Worm (Caenorhabditis elegans) whole organism, late embryonic: ENCODE data around the gene W02A2.9.

Experiments used
- C08G9.2 ChIP-seq: sonication (generic microtip); optimal IDR thresholded peaks from 2 replicates; lab custom pipeline; 2016; ENCODE audit warnings: mild to moderate bottlenecking, missing genetic modification characterization, moderate library complexity, missing compliant biosample characterization
- C38D4.7 ChIP-seq: fragments of 200-800 bp; sonication (Bioruptor generic); optimal IDR thresholded peaks from 2 replicates; lab custom pipeline; 2018; ENCODE audit warnings: mild to moderate bottlenecking, missing genetic modification characterization, moderate library complexity, missing compliant biosample characterization
- F13H6.1 ChIP-seq: sonication (generic microtip); optimal IDR thresholded peaks from 2 replicates; lab custom pipeline; 2016; ENCODE audit warnings: missing genetic modification characterization, missing compliant biosample characterization
- K02D7.2 ChIP-seq: sonication (generic microtip); optimal IDR thresholded peaks from 2 replicates; lab custom pipeline; 2017; ENCODE audit warnings: mild to moderate bottlenecking, missing genetic modification characterization, missing compliant biosample characterization
- K09A11.1 ChIP-seq: sonication (generic microtip); optimal IDR thresholded peaks from 2 replicates; lab custom pipeline; 2017; ENCODE audit warnings: antibody characterized with exemption, mild to moderate bottlenecking, missing genetic modification characterization, missing compliant biosample characterization; ENCODE audit not compliant: insufficient read depth
- T23F11.4 ChIP-seq: fragments of 200-800 bp; sonication (Bioruptor generic); optimal IDR thresholded peaks from 2 replicates; lab custom pipeline; 2018; ENCODE audit warnings: mild to moderate bottlenecking, missing genetic modification characterization, missing compliant biosample characterization
- ahr-1 ChIP-seq: sonication (generic microtip); optimal IDR thresholded peaks from 2 replicates; lab custom pipeline; 2016; ENCODE audit warnings: missing genetic modification characterization, missing compliant biosample characterization
- ceh-14 ChIP-seq: sonication (generic microtip); optimal IDR thresholded peaks from 2 replicates; lab custom pipeline; 2016; ENCODE audit warnings: missing genotype, missing genetic modification characterization, missing compliant biosample characterization
- ceh-18 ChIP-seq: sonication (generic microtip); optimal IDR thresholded peaks from 2 replicates; lab custom pipeline; 2016; ENCODE audit warnings: missing genetic modification characterization, missing compliant biosample characterization
- ceh-19 ChIP-seq: fragments of 200-800 bp; sonication (Bioruptor generic); optimal IDR thresholded peaks from 2 replicates; lab custom pipeline; 2018; ENCODE audit warnings: mild to moderate bottlenecking, missing genetic modification characterization, missing compliant biosample characterization
- ceh-2 ChIP-seq: sonication (generic microtip); optimal IDR thresholded peaks from 2 replicates; lab custom pipeline; 2016; ENCODE audit warnings: missing genotype, missing genetic modification characterization, missing compliant biosample characterization
- ceh-22 ChIP-seq: sonication (generic microtip); optimal IDR thresholded peaks from 2 replicates; lab custom pipeline; 2017; ENCODE audit warnings: missing biosample characterization, missing genetic modification characterization
- ceh-30 ChIP-seq: fragments of 150-350 bp; optimal IDR thresholded peaks from 2 replicates; lab custom pipeline; 2014; ENCODE audit warnings: missing biosample characterization, missing genetic modification characterization
- ceh-34 ChIP-seq: sonication (generic microtip); optimal IDR thresholded peaks from 2 replicates; lab custom pipeline; 2016; ENCODE audit warnings: mild to moderate bottlenecking, missing genetic modification characterization, missing compliant biosample characterization
- ceh-48 ChIP-seq: sonication (generic microtip); optimal IDR thresholded peaks from 2 replicates; lab custom pipeline; 2016; ENCODE audit warnings: missing genetic modification characterization, inconsistent platforms, missing compliant biosample characterization
- ceh-9 ChIP-seq: sonication (generic microtip); optimal IDR thresholded peaks from 2 replicates; lab custom pipeline; 2016; ENCODE audit warnings: mild to moderate bottlenecking, missing genetic modification characterization, inconsistent platforms, missing compliant biosample characterization
- dmd-4 ChIP-seq: sonication (generic microtip); optimal IDR thresholded peaks from 2 replicates; lab custom pipeline; 2016; ENCODE audit warnings: borderline replicate concordance, missing genetic modification characterization, missing compliant biosample characterization
- dve-1 ChIP-seq: sonication (generic microtip); optimal IDR thresholded peaks from 2 replicates; lab custom pipeline; 2017; ENCODE audit warnings: antibody characterized with exemption, mild to moderate bottlenecking, missing genetic modification characterization, missing compliant biosample characterization
- ets-4 ChIP-seq: sonication (generic microtip); optimal IDR thresholded peaks from 2 replicates; lab custom pipeline; 2016; ENCODE audit warnings: missing genetic modification characterization, missing compliant biosample characterization
- eyg-1 ChIP-seq: sonication (generic microtip); optimal IDR thresholded peaks from 2 replicates; lab custom pipeline; 2016; ENCODE audit warnings: missing genotype, missing genetic modification characterization, missing compliant biosample characterization
- fax-1 ChIP-seq: sonication (generic microtip); optimal IDR thresholded peaks from 2 replicates; lab custom pipeline; 2016; ENCODE audit warnings: missing genotype, missing genetic modification characterization, missing compliant biosample characterization
- fkh-10 ChIP-seq: fragments of 150-350 bp; optimal IDR thresholded peaks from 2 replicates; lab custom pipeline; 2014; ENCODE audit warnings: missing biosample characterization, missing genetic modification reagents, missing genetic modification characterization
- hlh-15 ChIP-seq: sonication (generic microtip); optimal IDR thresholded peaks from 2 replicates; lab custom pipeline; 2016; ENCODE audit warnings: missing genetic modification characterization, missing compliant biosample characterization
- hlh-6 ChIP-seq: sonication (generic microtip); optimal IDR thresholded peaks from 2 replicates; lab custom pipeline; 2016; ENCODE audit warnings: missing genotype, missing genetic modification characterization, missing compliant biosample characterization
- lim-6 ChIP-seq: sonication (generic microtip); optimal IDR thresholded peaks from 2 replicates; lab custom pipeline; 2016; ENCODE audit warnings: missing genetic modification characterization, missing compliant biosample characterization
- nhr-11 ChIP-seq: fragments of 150-350 bp; optimal IDR thresholded peaks from 2 replicates; lab custom pipeline; 2014; ENCODE audit warnings: missing biosample characterization, missing genetic modification characterization
- pag-3 ChIP-seq: sonication (generic microtip); optimal IDR thresholded peaks from 2 replicates; lab custom pipeline; 2016; ENCODE audit warnings: missing compliant biosample characterization, missing genetic modification characterization, borderline replicate concordance
- pat-9 ChIP-seq: fragments of 200-800 bp; sonication (Bioruptor generic); optimal IDR thresholded peaks from 2 replicates; lab custom pipeline; 2018; ENCODE audit warnings: mild to moderate bottlenecking, missing genetic modification characterization, moderate library complexity, missing compliant biosample characterization
- pax-1 ChIP-seq: fragments of 150-350 bp; optimal IDR thresholded peaks from 2 replicates; lab custom pipeline; 2014; ENCODE audit warnings: missing biosample characterization, missing genetic modification characterization
- pha-4 ChIP-seq: fragments of 150-350 bp; optimal IDR thresholded peaks from 2 replicates; lab custom pipeline; 2018; ENCODE audit warnings: missing biosample characterization, missing genetic modification reagents, missing genetic modification characterization
- pqm-1 ChIP-seq: sonication (generic microtip); optimal IDR thresholded peaks from 2 replicates; lab custom pipeline; 2016; ENCODE audit warnings: missing genetic modification characterization, missing compliant biosample characterization
- rnt-1 ChIP-seq: sonication (generic microtip); optimal IDR thresholded peaks from 2 replicates; lab custom pipeline; 2016; ENCODE audit warnings: missing genetic modification characterization, missing compliant biosample characterization
- sox-2 ChIP-seq: fragments of 200-800 bp; sonication (Bioruptor generic); IDR thresholded peaks from 2 replicates; pipeline ENCODE4 v1.3.6; 2022; ENCODE audit warnings: missing genetic modification reagents, missing genetic modification characterization, missing compliant biosample characterization
- unc-3 ChIP-seq, 2 experiments: fragments of 200-800 bp in 1 of 2; sonication (Bioruptor generic) in 1 of 2; sonication (generic microtip) in 1 of 2; conservative IDR thresholded peaks in 1 of 2; optimal IDR thresholded peaks in 1 of 2; 2 replicates each; pipeline versions ENCODE4 v1.3.6 to Lab custom; 2016 to 2022; ENCODE audit warnings: missing compliant biosample characterization in 2 of 2, missing genetic modification characterization in 2 of 2, missing genetic modification reagents in 1 of 2
- unc-55 ChIP-seq: sonication (generic microtip); optimal IDR thresholded peaks from 2 replicates; lab custom pipeline; 2017; ENCODE audit warnings: missing biosample characterization, missing genetic modification reagents, missing genetic modification characterization
- ztf-16 ChIP-seq: sonication (generic microtip); optimal IDR thresholded peaks from 2 replicates; lab custom pipeline; 2017; ENCODE audit warnings: missing genetic modification characterization, missing compliant biosample characterization

The W02A2.9 gene

ce11 chrIV:13386903-13387302, 39.4 kb downstream of the W02A2.9 start, which contains the start of gene lsm-3:
TSS of gene lsm-3 (plus strand) at chrIV:13387203.
- TF ChIP-seq ahr-1 (tag; lab: Kevin White, UChicago) (no peak), F13H6.1 (no peak), K09A11.1 (tag; lab: Kevin White, UChicago) (no peak), C08G9.2 (tag; lab: Kevin White, UChicago) (no peak), unc-3 (GFP tag; conservative IDR thresholded peaks at IDR 0.05; lab: Robert Waterston, UW) (no peak), unc-3 (tag; optimal IDR thresholded peaks at IDR 0.05; lab: Kevin White, UChicago) (no peak), ceh-30 (tag; lab: Kevin White, UChicago) (no peak), ets-4 (no peak), nhr-11 (tag; lab: Kevin White, UChicago) (no peak), ceh-14 (tag; lab: Kevin White, UChicago) (no peak), unc-55 (GFP tag; lab: Kevin White, UChicago) (no peak), pat-9 (tag; lab: Kevin White, UChicago) (no peak), ceh-2 (tag; lab: Kevin White, UChicago) (no peak), hlh-15 (tag; lab: Kevin White, UChicago) (no peak), ceh-22 (tag; lab: Kevin White, UChicago) (no peak), pha-4 (tag; lab: Kevin White, UChicago) (no peak), sox-2 (GFP tag; lab: Robert Waterston, UW) (no peak), ceh-9 (tag; lab: Kevin White, UChicago) (no peak), pag-3 (tag; lab: Kevin White, UChicago) (no peak)

DNA sequence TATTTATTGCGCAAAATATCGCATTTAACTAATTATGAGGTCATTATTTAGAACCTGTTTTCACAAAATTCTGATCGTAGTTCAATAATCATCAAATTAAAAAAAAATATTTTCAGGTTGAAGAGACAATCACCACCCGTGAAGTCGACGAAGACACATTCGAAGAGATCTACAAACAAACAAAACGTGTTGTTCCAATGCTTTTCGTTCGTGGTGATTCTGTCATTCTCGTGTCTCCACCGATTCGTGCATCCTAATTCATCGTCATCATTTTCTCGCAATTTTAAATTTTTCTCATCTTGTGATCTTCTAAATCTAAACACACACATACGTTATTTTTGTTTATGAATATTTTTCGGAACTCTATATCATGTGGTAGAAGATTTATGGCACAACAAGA, 41.3 kb downstream of the W02A2.9 start:
- TF ChIP-seq dve-1 (tag; lab: Kevin White, UChicago): peak; percentile 35
- no peak for TF ChIP-seq ceh-30 (tag; lab: Kevin White, UChicago)
- TF ChIP-seq, all 69 proteins: peak for 1

DNA sequence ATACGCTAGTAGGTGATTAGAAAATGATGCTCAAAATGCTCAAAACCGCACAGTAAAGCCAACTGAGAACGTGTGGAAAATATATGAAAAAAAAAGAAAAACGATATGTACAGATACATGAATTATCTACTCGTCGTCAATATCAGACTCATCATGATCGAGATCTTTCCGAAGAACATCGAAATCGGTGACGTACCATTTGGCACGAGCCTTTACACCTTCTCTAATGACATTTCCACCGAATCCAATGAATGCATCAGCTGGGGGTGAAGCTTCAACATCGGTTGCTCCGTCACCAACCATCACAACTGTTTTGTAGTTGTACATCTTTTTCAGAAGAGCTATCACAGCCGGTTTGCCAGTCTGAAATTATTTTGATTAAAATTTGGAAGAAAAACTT, 41.8 kb downstream of the W02A2.9 start:
- TF ChIP-seq nhr-11 (tag; lab: Kevin White, UChicago) (no peak), ceh-2 (tag; lab: Kevin White, UChicago) (no peak), ceh-14 (tag; lab: Kevin White, UChicago) (no peak), ceh-22 (tag; lab: Kevin White, UChicago) (no peak), ahr-1 (tag; lab: Kevin White, UChicago) (no peak), pqm-1 (tag; lab: Kevin White, UChicago) (no peak)
- TF ChIP-seq, all 69 proteins: peak for 0

- TF ChIP-seq fax-1: no peak
- no peak for TF ChIP-seq F13H6.1
- TF ChIP-seq hlh-6: no peak
- TF ChIP-seq ceh-9 (tag; lab: Kevin White, UChicago): no peak
- no peak for TF ChIP-seq fkh-10 (GFP tag; lab: Kevin White, UChicago)
- TF ChIP-seq K02D7.2 (tag; lab: Kevin White, UChicago): no peak
- TF ChIP-seq pqm-1 (tag; lab: Kevin White, UChicago): no peak
- no peak for TF ChIP-seq ztf-16 (tag; lab: Kevin White, UChicago)
- no peak for TF ChIP-seq unc-3 (GFP tag; conservative IDR thresholded peaks at IDR 0.05; lab: Robert Waterston, UW)
- no peak for TF ChIP-seq unc-3 (tag; optimal IDR thresholded peaks at IDR 0.05; lab: Kevin White, UChicago)
- no peak for TF ChIP-seq ceh-48 (tag; lab: Kevin White, UChicago)
- no peak for TF ChIP-seq C38D4.7
- no peak for TF ChIP-seq rnt-1 (tag; lab: Kevin White, UChicago)
- no peak for TF ChIP-seq ets-4
- no peak for TF ChIP-seq pha-4 (tag; lab: Kevin White, UChicago)
- TF ChIP-seq, all 69 proteins: peak for 0
These were observed 43.3 kb downstream of the W02A2.9 start for ce11 chrIV:13390770-13391169.

ce11 chrIV:13392230-13392629, 44.8 kb downstream of the W02A2.9 start:
- TF ChIP-seq ceh-14 (tag; lab: Kevin White, UChicago) (no peak), dmd-4 (no peak), ceh-34 (tag; lab: Kevin White, UChicago) (no peak), nhr-11 (tag; lab: Kevin White, UChicago) (no peak), pqm-1 (tag; lab: Kevin White, UChicago) (no peak), lim-6 (tag; lab: Kevin White, UChicago) (no peak), ceh-18 (no peak), pax-1 (tag; lab: Kevin White, UChicago) (no peak), eyg-1 (tag; lab: Kevin White, UChicago) (no peak), T23F11.4 (GFP tag; lab: Kevin White, UChicago) (no peak), fkh-10 (GFP tag; lab: Kevin White, UChicago) (no peak), ceh-19 (GFP tag; lab: Kevin White, UChicago) (no peak), ets-4 (no peak), pha-4 (tag; lab: Kevin White, UChicago) (no peak), ceh-9 (tag; lab: Kevin White, UChicago) (no peak), ahr-1 (tag; lab: Kevin White, UChicago) (no peak), C38D4.7 (no peak)
